Fruit fly (Drosophila melanogaster) whole organism, embryonic: ENCODE data around the gene wam.

Experiments
- Ada2b ChIP-seq: fragments of 200-800 bp; sonication (Bioruptor generic); IDR thresholded peaks from 2 replicates; pipeline ENCODE4 v1.3.6; 2022; ENCODE audit warnings: missing biosample characterization, missing genetic modification characterization
- Adf1 ChIP-seq: fragments of 200-800 bp; sonication (Bioruptor generic); IDR thresholded peaks from 2 replicates; pipeline ENCODE4 v1.3.6; 2022; ENCODE audit warnings: missing biosample characterization, missing genetic modification characterization
- Bdp1 ChIP-seq: fragments of 200-800 bp; sonication (Bioruptor generic); optimal IDR thresholded peaks from 3 replicates; lab custom pipeline; 2016; ENCODE audit warnings: missing biosample characterization, missing genetic modification characterization
- C15 ChIP-seq: fragments of 200-800 bp; sonication (Bioruptor generic); IDR thresholded peaks from 3 replicates; pipeline ENCODE4 v1.3.6; 2022; ENCODE audit warnings: missing biosample characterization, missing genetic modification characterization
- CG10209 ChIP-seq: fragments of 200-800 bp; sonication (Bioruptor generic); optimal IDR thresholded peaks from 3 replicates; lab custom pipeline; 2017; ENCODE audit warnings: missing biosample characterization, mild to moderate bottlenecking, missing genetic modification characterization, missing genetic modification reagents
- CG1024 ChIP-seq: fragments of 200-800 bp; sonication (Bioruptor generic); IDR thresholded peaks from 2 replicates; pipeline ENCODE4 v1.3.6; 2022; ENCODE audit warnings: missing biosample characterization, missing genetic modification characterization
- CG10274 ChIP-seq: fragments of 200-800 bp; sonication (Bioruptor generic); optimal IDR thresholded peaks from 3 replicates; lab custom pipeline; 2017; ENCODE audit warnings: missing biosample characterization, mild to moderate bottlenecking, missing genetic modification characterization
- CG10431 ChIP-seq: fragments of 200-800 bp; sonication (Bioruptor generic); optimal IDR thresholded peaks from 3 replicates; lab custom pipeline; 2018; ENCODE audit warnings: missing biosample characterization, mild to moderate bottlenecking, missing genetic modification characterization
- CG11093 ChIP-seq: fragments of 200-800 bp; sonication (Bioruptor generic); IDR thresholded peaks from 3 replicates; pipeline ENCODE4 v1.3.6; 2022; ENCODE audit warnings: missing biosample characterization, missing genetic modification characterization
- CG11247 ChIP-seq: fragments of 200-800 bp; sonication (Bioruptor generic); IDR thresholded peaks from 2 replicates; pipeline ENCODE4 v1.3.6; 2022; ENCODE audit warnings: missing biosample characterization, missing genetic modification characterization
- CG12219 ChIP-seq: fragments of 200-800 bp; sonication (Bioruptor generic); optimal IDR thresholded peaks from 3 replicates; lab custom pipeline; 2018; ENCODE audit warnings: missing biosample characterization, mild to moderate bottlenecking, missing genetic modification characterization
- CG12299 ChIP-seq: fragments of 200-800 bp; sonication (Bioruptor generic); optimal IDR thresholded peaks from 2 replicates; lab custom pipeline; 2018; ENCODE audit warnings: missing biosample characterization, mild to moderate bottlenecking, missing genetic modification characterization
- CG12769 ChIP-seq: fragments of 200-800 bp; sonication (Bioruptor generic); optimal IDR thresholded peaks from 2 replicates; lab custom pipeline; 2019; ENCODE audit warnings: missing biosample characterization, mild to moderate bottlenecking, missing genetic modification characterization, moderate library complexity
- CG13775 ChIP-seq: fragments of 200-800 bp; sonication (Bioruptor generic); optimal IDR thresholded peaks from 3 replicates; lab custom pipeline; 2017; ENCODE audit warnings: missing biosample characterization, mild to moderate bottlenecking, missing genetic modification characterization
- CG17359 ChIP-seq: fragments of 200-800 bp; sonication (Bioruptor generic); optimal IDR thresholded peaks from 3 replicates; lab custom pipeline; 2018; ENCODE audit warnings: missing biosample characterization, mild to moderate bottlenecking, missing genetic modification characterization, moderate library complexity
- CG17568 ChIP-seq: fragments of 200-800 bp; sonication (Bioruptor generic); optimal IDR thresholded peaks from 2 replicates; lab custom pipeline; 2018; ENCODE audit warnings: missing biosample characterization, mild to moderate bottlenecking, missing genetic modification characterization, moderate library complexity
- CG17802 ChIP-seq: fragments of 200-800 bp; sonication (Bioruptor generic); optimal IDR thresholded peaks from 2 replicates; lab custom pipeline; 2018; ENCODE audit warnings: missing biosample characterization, mild to moderate bottlenecking, missing genetic modification characterization, moderate library complexity
- CG18599 ChIP-seq: fragments of 200-800 bp; sonication (Bioruptor generic); optimal IDR thresholded peaks from 3 replicates; lab custom pipeline; 2017; ENCODE audit warnings: missing biosample characterization, missing genetic modification characterization, mild to moderate bottlenecking, moderate library complexity, missing genetic modification reagents
- CG18619 ChIP-seq: fragments of 200-800 bp; sonication (Bioruptor generic); optimal IDR thresholded peaks from 3 replicates; lab custom pipeline; 2017; ENCODE audit warnings: missing biosample characterization, mild to moderate bottlenecking, missing genetic modification characterization
- CG31441 ChIP-seq: fragments of 200-800 bp; sonication (Bioruptor generic); IDR thresholded peaks from 2 replicates; pipeline ENCODE4 v1.3.6; 2022; ENCODE audit warnings: missing biosample characterization, missing genetic modification characterization
- CG32532 ChIP-seq: fragments of 200-800 bp; sonication (Bioruptor generic); IDR thresholded peaks from 2 replicates; pipeline ENCODE4 v1.3.6; 2022; ENCODE audit warnings: missing biosample characterization, missing genetic modification characterization
- CG32772 ChIP-seq: fragments of 200-800 bp; sonication (Bioruptor generic); IDR thresholded peaks from 2 replicates; pipeline ENCODE4 v1.3.6; 2022; ENCODE audit warnings: missing biosample characterization, missing genetic modification characterization
- CG4328 ChIP-seq: fragments of 200-800 bp; sonication (Bioruptor generic); optimal IDR thresholded peaks from 3 replicates; lab custom pipeline; 2017; ENCODE audit warnings: missing biosample characterization, missing genetic modification reagents, missing genetic modification characterization
- CG6654 ChIP-seq: fragments of 200-800 bp; sonication (Bioruptor generic); optimal IDR thresholded peaks from 2 replicates; lab custom pipeline; 2017; ENCODE audit warnings: missing biosample characterization, mild to moderate bottlenecking, missing genetic modification characterization
- CG7271 ChIP-seq: fragments of 200-800 bp; sonication (Bioruptor generic); optimal IDR thresholded peaks from 2 replicates; lab custom pipeline; 2018; ENCODE audit warnings: missing biosample characterization, mild to moderate bottlenecking, missing genetic modification characterization, moderate library complexity
- CG7357 ChIP-seq: fragments of 200-800 bp; sonication (Bioruptor generic); IDR thresholded peaks from 3 replicates; pipeline ENCODE4 v1.3.6; 2022; ENCODE audit warnings: missing biosample characterization, missing genetic modification characterization
- Chrac-16 ChIP-seq: fragments of 200-800 bp; sonication (Bioruptor generic); optimal IDR thresholded peaks from 3 replicates; lab custom pipeline; 2016; ENCODE audit warnings: missing biosample characterization, missing genetic modification characterization
- Jarid2 ChIP-seq: fragments of 200-800 bp; sonication (Bioruptor generic); optimal IDR thresholded peaks from 3 replicates; lab custom pipeline; 2017; ENCODE audit warnings: mild to moderate bottlenecking, missing biosample characterization, missing genetic modification reagents, missing genetic modification characterization
- Opbp ChIP-seq: fragments of 200-800 bp; sonication (Bioruptor generic); IDR thresholded peaks from 3 replicates; pipeline ENCODE4 v1.3.6; 2022; ENCODE audit warnings: missing biosample characterization, missing genetic modification characterization; ENCODE audit not compliant: partially characterized antibody
- Ptx1 ChIP-seq: fragments of 200-800 bp; sonication (Bioruptor generic); IDR thresholded peaks from 2 replicates; pipeline ENCODE4 v1.3.6; 2022; ENCODE audit warnings: missing biosample characterization, missing genetic modification characterization
- Sry-β ChIP-seq: fragments of 200-800 bp; sonication (Bioruptor generic); optimal IDR thresholded peaks from 2 replicates; lab custom pipeline; 2018; ENCODE audit warnings: missing biosample characterization, mild to moderate bottlenecking, missing genetic modification characterization, moderate library complexity
- Ssrp ChIP-seq: fragments of 200-800 bp; sonication (Bioruptor generic); optimal IDR thresholded peaks from 2 replicates; lab custom pipeline; 2018; ENCODE audit warnings: missing biosample characterization, mild to moderate bottlenecking, missing genetic modification characterization, moderate library complexity
- Taf1 ChIP-seq: fragments of 200-800 bp; sonication (Bioruptor generic); IDR thresholded peaks from 2 replicates; pipeline ENCODE4 v1.3.6; 2022; ENCODE audit warnings: missing biosample characterization, missing genetic modification characterization
- amos ChIP-seq: fragments of 200-800 bp; sonication (Bioruptor generic); IDR thresholded peaks from 2 replicates; pipeline ENCODE4 v1.3.6; 2022; ENCODE audit warnings: missing biosample characterization, missing genetic modification characterization; ENCODE audit not compliant: partially characterized antibody
- aop ChIP-seq: fragments of 200-800 bp; sonication (Bioruptor generic); IDR thresholded peaks from 2 replicates; pipeline ENCODE4 v1.3.6; 2022; ENCODE audit warnings: missing biosample characterization, missing genetic modification characterization
- ara ChIP-seq: fragments of 200-800 bp; sonication (Bioruptor generic); IDR thresholded peaks from 2 replicates; pipeline ENCODE4 v1.3.6; 2022; ENCODE audit warnings: missing biosample characterization, missing genetic modification characterization
- az2 ChIP-seq: fragments of 200-800 bp; sonication (Bioruptor generic); optimal IDR thresholded peaks from 3 replicates; lab custom pipeline; 2016; ENCODE audit warnings: missing biosample characterization, missing genetic modification characterization
- disco-r ChIP-seq: fragments of 200-800 bp; sonication (Bioruptor generic); optimal IDR thresholded peaks from 2 replicates; lab custom pipeline; 2016; ENCODE audit warnings: missing biosample characterization, missing genetic modification characterization
- fru ChIP-seq: fragments of >200 bp; optimal IDR thresholded peaks from 2 replicates; lab custom pipeline; 2017
- kni ChIP-seq: fragments of 200-800 bp; sonication (Bioruptor generic); optimal IDR thresholded peaks from 3 replicates; lab custom pipeline; 2017; ENCODE audit warnings: mild to moderate bottlenecking, missing biosample characterization, missing genetic modification reagents, missing genetic modification characterization
- lab ChIP-seq: fragments of 200-800 bp; sonication (Bioruptor generic); optimal IDR thresholded peaks from 3 replicates; lab custom pipeline; 2017; ENCODE audit warnings: missing biosample characterization, missing genetic modification characterization, mild to moderate bottlenecking, moderate library complexity, missing genetic modification reagents
- luna ChIP-seq: fragments of 200-800 bp; sonication (Bioruptor generic); optimal IDR thresholded peaks from 2 replicates; lab custom pipeline; 2016; ENCODE audit warnings: missing biosample characterization, missing genetic modification characterization
- p53 ChIP-seq: fragments of 200-800 bp; sonication (Bioruptor generic); optimal IDR thresholded peaks from 2 replicates; lab custom pipeline; 2016; ENCODE audit warnings: missing biosample characterization, missing genetic modification characterization
- pros ChIP-seq: fragments of 200-800 bp; sonication (Bioruptor generic); optimal IDR thresholded peaks from 3 replicates; lab custom pipeline; 2019; ENCODE audit warnings: missing biosample characterization, mild to moderate bottlenecking, missing genetic modification characterization, moderate library complexity
- sna ChIP-seq: fragments of 200-800 bp; sonication (Bioruptor generic); IDR thresholded peaks from 2 replicates; pipeline ENCODE4 v1.3.6; 2022; ENCODE audit warnings: missing biosample characterization, missing genetic modification characterization; ENCODE audit not compliant: partially characterized antibody
- sug ChIP-seq: fragments of 200-800 bp; optimal IDR thresholded peaks from 2 replicates; lab custom pipeline; 2019; ENCODE audit warnings: missing biosample characterization, mild to moderate bottlenecking, missing genetic modification characterization, moderate library complexity
- tap ChIP-seq: fragments of 200-800 bp; optimal IDR thresholded peaks from 3 replicates; lab custom pipeline; 2019; ENCODE audit warnings: missing biosample characterization, mild to moderate bottlenecking, missing genetic modification characterization, moderate library complexity
- toy ChIP-seq: fragments of 200-800 bp; sonication (Bioruptor generic); IDR thresholded peaks from 2 replicates; pipeline ENCODE4 v1.3.6; 2022; ENCODE audit warnings: missing biosample characterization, missing genetic modification characterization
- unpg ChIP-seq: fragments of 200-800 bp; sonication (Bioruptor generic); optimal IDR thresholded peaks from 3 replicates; lab custom pipeline; 2018; ENCODE audit warnings: missing biosample characterization, mild to moderate bottlenecking, missing genetic modification characterization, moderate library complexity
- wek ChIP-seq: fragments of 200-800 bp; sonication (Bioruptor generic); optimal IDR thresholded peaks from 3 replicates; lab custom pipeline; 2018; ENCODE audit warnings: missing biosample characterization, mild to moderate bottlenecking, missing genetic modification characterization, moderate library complexity
- zfh2 ChIP-seq: fragments of 200-800 bp; sonication (Bioruptor generic); optimal IDR thresholded peaks from 2 replicates; lab custom pipeline; 2016; ENCODE audit warnings: missing biosample characterization, missing genetic modification characterization

The wam gene

DNA sequence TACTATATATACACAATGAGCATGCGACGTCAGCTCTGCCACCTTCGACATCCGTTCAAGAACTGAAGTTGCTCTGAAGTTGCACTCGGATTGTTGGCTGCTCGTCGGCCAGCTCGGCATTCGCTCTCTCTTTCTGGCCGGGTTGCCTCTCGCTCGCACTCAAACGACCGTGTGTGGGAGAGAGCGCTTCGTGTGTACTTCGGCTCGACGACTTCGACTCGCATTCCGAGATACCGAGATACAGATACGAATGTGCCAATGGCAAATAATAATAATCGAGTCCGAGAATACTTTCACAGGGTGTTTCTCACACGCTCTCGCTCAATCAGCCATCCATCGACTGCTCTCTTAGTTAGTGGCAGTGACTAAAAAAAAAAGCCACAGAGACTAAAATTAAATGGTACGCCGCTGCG, 7.5 kb upstream of the wam start (continued):
- TF ChIP-seq CG17568 (peak; percentile 12), Ssrp (tag; lab: Kevin White, UChicago) (no peak), CG12299 (no peak), CG10274 (GFP tag; lab: Kevin White, UChicago) (no peak), CG4328 (GFP tag; lab: Kevin White, UChicago) (no peak), sug (tag; lab: Kevin White, UChicago) (peak; percentile 59), Sry-β (no peak), CG31441 (GFP tag; lab: Robert Waterston, UW) (no peak), Ada2b (GFP tag; lab: Robert Waterston, UW) (no peak), unpg (peak; percentile 45), tap (tag; lab: Kevin White, UChicago) (no peak), ara (no peak), Opbp (peak; percentile 76), Bdp1 (GFP tag; lab: Kevin White, UChicago) (no peak), p53 (GFP tag; lab: Kevin White, UChicago) (no peak), fru (lab: Kevin White, UChicago) (no peak), Jarid2 (peak; percentile 98), pros (GFP tag; lab: Kevin White, UChicago) (peak; percentile 95), CG10431 (peak; percentile 20), az2 (GFP tag; lab: Kevin White, UChicago) (no peak), Chrac-16 (GFP tag; lab: Kevin White, UChicago) (no peak), C15 (GFP tag; lab: Robert Waterston, UW) (no peak), zfh2 (no peak), Ptx1 (GFP tag; lab: Robert Waterston, UW) (no peak), CG32772 (GFP tag; lab: Robert Waterston, UW) (no peak), CG13775 (GFP tag; lab: Kevin White, UChicago) (no peak), CG12769 (tag; lab: Kevin White, UChicago) (peak; percentile 67), disco-r (no peak), CG7271 (tag; lab: Kevin White, UChicago) (peak; percentile 58), aop (GFP tag; lab: Robert Waterston, UW) (no peak; the same call in 1 of the 2 replicates), toy (no peak), CG11093 (GFP tag; lab: Robert Waterston, UW) (no peak), kni (GFP tag; lab: Kevin White, UChicago) (peak; percentile 86), CG11247 (GFP tag; lab: Robert Waterston, UW) (no peak), sna (GFP tag; lab: Robert Waterston, UW) (peak; percentile 66), wek (GFP tag; lab: Kevin White, UChicago) (peak; percentile 36), CG1024 (GFP tag; lab: Robert Waterston, UW) (no peak), CG6654 (GFP tag; lab: Kevin White, UChicago) (no peak), CG12219 (GFP tag; lab: Kevin White, UChicago) (peak; percentile 31), CG32532 (GFP tag; lab: Robert Waterston, UW) (peak; percentile 42; the same call in 1 of the 2 replicates), CG17802 (tag; lab: Kevin White, UChicago) (no peak), Adf1 (peak; percentile 66; the same call in 1 of the 2 replicates), CG7357 (no peak), CG10209 (GFP tag; lab: Kevin White, UChicago) (no peak), lab (GFP tag; lab: Kevin White, UChicago) (peak; percentile 40), amos (GFP tag; lab: Robert Waterston, UW) (peak; percentile 32; the same call in 1 of the 2 replicates), CG18619 (GFP tag; lab: Kevin White, UChicago) (no peak), CG18599 (GFP tag; lab: Kevin White, UChicago) (peak; percentile 15), luna (GFP tag; lab: Kevin White, UChicago) (no peak), Taf1 (GFP tag; lab: Robert Waterston, UW) (no peak), CG17359 (tag; lab: Kevin White, UChicago) (peak; percentile 8)
